Worm (Caenorhabditis elegans) whole organism, midembryonic: ENCODE results near the gene F58D2.3.

ENCODE experiments used
- T22C8.4 ChIP-seq: fragments of 200-800 bp; sonication (Bioruptor generic); IDR thresholded peaks from 2 replicates; pipeline ENCODE4 v1.3.6; 2022; ENCODE audit warnings: missing genetic modification characterization, missing compliant biosample characterization
- cog-1 ChIP-seq: sonication (generic microtip); optimal IDR thresholded peaks from 2 replicates; lab custom pipeline; 2016; ENCODE audit warnings: missing genetic modification characterization, missing compliant biosample characterization
- flt-1 ChIP-seq: fragments of 200-800 bp; sonication (Bioruptor generic); IDR thresholded peaks from 2 replicates; pipeline ENCODE4 v1.3.6; 2022; ENCODE audit warnings: missing genetic modification characterization, missing compliant biosample characterization
- klf-2 ChIP-seq: fragments of 200-800 bp; sonication (Bioruptor generic); conservative IDR thresholded peaks from 2 replicates; pipeline ENCODE4 v1.3.6; 2022; ENCODE audit warnings: missing genetic modification reagents, missing genetic modification characterization, missing compliant biosample characterization
- med-1 ChIP-seq: sonication (generic microtip); optimal IDR thresholded peaks from 2 replicates; lab custom pipeline; 2017; ENCODE audit warnings: missing genetic modification characterization, mild to moderate bottlenecking, missing compliant biosample characterization, antibody characterized with exemption, missing genetic modification reagents; ENCODE audit not compliant: insufficient read depth
- ref-1 ChIP-seq: fragments of 200-800 bp; sonication (Bioruptor generic); conservative IDR thresholded peaks from 2 replicates; pipeline ENCODE4 v1.3.6; 2022; ENCODE audit warnings: missing genetic modification reagents, missing genetic modification characterization, missing compliant biosample characterization
- tab-1 ChIP-seq: fragments of 200-800 bp; sonication (Bioruptor generic); IDR thresholded peaks from 2 replicates; pipeline ENCODE4 v1.3.6; 2022; ENCODE audit warnings: missing genetic modification characterization, missing compliant biosample characterization
- ztf-23 ChIP-seq: fragments of 200-800 bp; sonication (Bioruptor generic); IDR thresholded peaks from 2 replicates; pipeline ENCODE4 v1.3.6; 2022; ENCODE audit warnings: missing genetic modification reagents, missing genetic modification characterization, missing compliant biosample characterization
- ztf-29 ChIP-seq: fragments of 200-800 bp; sonication (Bioruptor generic); IDR thresholded peaks from 2 replicates; pipeline ENCODE4 v1.3.6; 2022; ENCODE audit warnings: missing genetic modification reagents, missing genetic modification characterization, missing compliant biosample characterization

The F58D2.3 gene

ce11 chrIV:13189467-13189866 is 8.8 kb upstream of the F58D2.3 start, which contains the start of gene F58D2.2:
F58D2.2 (plus strand) TSS chrIV:13189767.
- no peak for TF ChIP-seq tab-1 (GFP tag; lab: Robert Waterston, UW)
- TF ChIP-seq med-1, result no peak
- no peak for TF ChIP-seq klf-2 (GFP tag; lab: Robert Waterston, UW)
- no peak for TF ChIP-seq flt-1 (GFP tag; lab: Robert Waterston, UW)
- no peak for TF ChIP-seq ref-1
- TF ChIP-seq cog-1 (tag; lab: Kevin White, UChicago), result no peak
- TF ChIP-seq ztf-29 (GFP tag; lab: Robert Waterston, UW), result no peak
- TF ChIP-seq ztf-23 (GFP tag; lab: Robert Waterston, UW), result no peak
- TF ChIP-seq T22C8.4 (GFP tag; lab: Robert Waterston, UW), result no peak

ce11 chrIV:13188959-13189358 is 8.3 kb upstream of the F58D2.3 start, which contains the start of gene F58D2.4:
F58D2.4 (minus strand) TSS chrIV:13189059.
- TF ChIP-seq ztf-23 (GFP tag; lab: Robert Waterston, UW), result no peak
- TF ChIP-seq med-1, result no peak
- TF ChIP-seq klf-2 (GFP tag; lab: Robert Waterston, UW), result no peak
- TF ChIP-seq T22C8.4 (GFP tag; lab: Robert Waterston, UW), result no peak
- TF ChIP-seq flt-1 (GFP tag; lab: Robert Waterston, UW), result no peak
- TF ChIP-seq ztf-29 (GFP tag; lab: Robert Waterston, UW), result no peak
- no peak for TF ChIP-seq tab-1 (GFP tag; lab: Robert Waterston, UW)
- no peak for TF ChIP-seq cog-1 (tag; lab: Kevin White, UChicago)

- TF ChIP-seq T22C8.4 (GFP tag; lab: Robert Waterston, UW) (no peak), ref-1 (no peak), tab-1 (GFP tag; lab: Robert Waterston, UW) (no peak), med-1 (no peak), cog-1 (tag; lab: Kevin White, UChicago) (no peak), klf-2 (GFP tag; lab: Robert Waterston, UW) (no peak), flt-1 (GFP tag; lab: Robert Waterston, UW) (no peak), ztf-23 (GFP tag; lab: Robert Waterston, UW) (no peak), ztf-29 (GFP tag; lab: Robert Waterston, UW) (no peak)
Measured at ce11 chrIV:13179295-13179694, 1.3 kb downstream of the F58D2.3 start, which contains the start of gene lev-1. lev-1 (minus strand) TSS chrIV:13179395.

ce11 chrIV:13173359-13173758 is 7.3 kb downstream of the F58D2.3 start:
- TF ChIP-seq med-1 (no peak), ztf-29 (GFP tag; lab: Robert Waterston, UW) (no peak), ref-1 (no peak), ztf-23 (GFP tag; lab: Robert Waterston, UW) (no peak), cog-1 (tag; lab: Kevin White, UChicago) (no peak), T22C8.4 (GFP tag; lab: Robert Waterston, UW) (no peak)

- no peak for TF ChIP-seq ztf-23 (GFP tag; lab: Robert Waterston, UW)
- TF ChIP-seq T22C8.4 (GFP tag; lab: Robert Waterston, UW), result no peak
- no peak for TF ChIP-seq klf-2 (GFP tag; lab: Robert Waterston, UW)
- no peak for TF ChIP-seq med-1
- TF ChIP-seq tab-1 (GFP tag; lab: Robert Waterston, UW), result no peak
- no peak for TF ChIP-seq cog-1 (tag; lab: Kevin White, UChicago)
- no peak for TF ChIP-seq flt-1 (GFP tag; lab: Robert Waterston, UW)
Measured at ce11 chrIV:13170241-13170640, 10.4 kb downstream of the F58D2.3 start, which contains the start of gene nas-14. nas-14 (plus strand) TSS chrIV:13170541.

ce11 chrIV:13167534-13167933 is 13.1 kb downstream of the F58D2.3 start:
- TF ChIP-seq tab-1 (GFP tag; lab: Robert Waterston, UW), result no peak

ce11 chrIV:13165181-13165580 is 15.4 kb downstream of the F58D2.3 start, which contains the start of gene scl-14:
scl-14 (plus strand) TSS chrIV:13165481.
- no peak for TF ChIP-seq T22C8.4 (GFP tag; lab: Robert Waterston, UW)
- no peak for TF ChIP-seq ref-1
- TF ChIP-seq med-1, result no peak
- no peak for TF ChIP-seq tab-1 (GFP tag; lab: Robert Waterston, UW)
- TF ChIP-seq ztf-29 (GFP tag; lab: Robert Waterston, UW), result no peak
- TF ChIP-seq klf-2 (GFP tag; lab: Robert Waterston, UW), result no peak
- no peak for TF ChIP-seq ztf-23 (GFP tag; lab: Robert Waterston, UW)
- TF ChIP-seq cog-1 (tag; lab: Kevin White, UChicago), result no peak
- TF ChIP-seq flt-1 (GFP tag; lab: Robert Waterston, UW), result no peak

- TF ChIP-seq tab-1 (GFP tag; lab: Robert Waterston, UW) (no peak), ref-1 (no peak), med-1 (no peak), cog-1 (tag; lab: Kevin White, UChicago) (no peak), ztf-23 (GFP tag; lab: Robert Waterston, UW) (no peak), T22C8.4 (GFP tag; lab: Robert Waterston, UW) (no peak), ztf-29 (GFP tag; lab: Robert Waterston, UW) (no peak), klf-2 (GFP tag; lab: Robert Waterston, UW) (no peak), flt-1 (GFP tag; lab: Robert Waterston, UW) (no peak)
Measured at ce11 chrIV:13154391-13155283, 26.0 kb downstream of the F58D2.3 start, which contains the start of the genes crld-1 and msh-5. crld-1 (minus strand) TSS chrIV:13154441. msh-5 (plus strand) TSS chrIV:13155233.

- TF ChIP-seq T22C8.4 (GFP tag; lab: Robert Waterston, UW), result no peak
- TF ChIP-seq klf-2 (GFP tag; lab: Robert Waterston, UW), result no peak
- no peak for TF ChIP-seq ztf-29 (GFP tag; lab: Robert Waterston, UW)
Measured at ce11 chrIV:13149276-13149675, 31.3 kb downstream of the F58D2.3 start, which contains the start of gene nlp-79. nlp-79 (plus strand) TSS chrIV:13149576.
